Fruit fly (Drosophila melanogaster) whole organism, prepupa: ENCODE results near the gene CG43402.

Experiments
- Gug ChIP-seq: fragments of 200-800 bp; sonication (Bioruptor generic); IDR thresholded peaks from 2 replicates; pipeline ENCODE4 v1.3.6; 2022; ENCODE audit warnings: missing biosample characterization, missing genetic modification characterization
- dac ChIP-seq: fragments of 200-800 bp; sonication (Bioruptor generic); optimal IDR thresholded peaks from 2 replicates; lab custom pipeline; 2017; ENCODE audit warnings: missing biosample characterization, mild to moderate bottlenecking, missing genetic modification characterization

dm6 chr2L:1462136-1462535, 19.7 kb downstream of the CG43402 start:
- TF ChIP-seq Gug (no peak), dac (no peak)
